Worm (Caenorhabditis elegans) whole organism, late embryonic: ENCODE results near the gene exc-12.
A peak's percentile ranks its signal among the peaks of the same experiment; 100 is the strongest.

ENCODE experiments used
- C38D4.7 ChIP-seq: fragments of 200-800 bp; sonication (Bioruptor generic); optimal IDR thresholded peaks from 2 replicates; lab custom pipeline; 2018; ENCODE audit warnings: mild to moderate bottlenecking, missing genetic modification characterization, moderate library complexity, missing compliant biosample characterization
- F13H6.1 ChIP-seq: sonication (generic microtip); optimal IDR thresholded peaks from 2 replicates; lab custom pipeline; 2016; ENCODE audit warnings: missing genetic modification characterization, missing compliant biosample characterization
- ama-1 ChIP-seq: fragments of 150-350 bp; optimal IDR thresholded peaks from 2 replicates; lab custom pipeline; 2014
- dve-1 ChIP-seq: sonication (generic microtip); optimal IDR thresholded peaks from 2 replicates; lab custom pipeline; 2017; ENCODE audit warnings: antibody characterized with exemption, mild to moderate bottlenecking, missing genetic modification characterization, missing compliant biosample characterization
- nfya-1 ChIP-seq: sonication (generic microtip); optimal IDR thresholded peaks from 2 replicates; lab custom pipeline; 2017; ENCODE audit warnings: missing genetic modification characterization, mild to moderate bottlenecking, missing compliant biosample characterization, antibody characterized with exemption, moderate library complexity
- nhr-11 ChIP-seq: fragments of 150-350 bp; optimal IDR thresholded peaks from 2 replicates; lab custom pipeline; 2014; ENCODE audit warnings: missing biosample characterization, missing genetic modification characterization
- pax-1 ChIP-seq: fragments of 150-350 bp; optimal IDR thresholded peaks from 2 replicates; lab custom pipeline; 2014; ENCODE audit warnings: missing biosample characterization, missing genetic modification characterization
- pha-4 ChIP-seq: fragments of 150-350 bp; optimal IDR thresholded peaks from 2 replicates; lab custom pipeline; 2018; ENCODE audit warnings: missing biosample characterization, missing genetic modification reagents, missing genetic modification characterization
- rnt-1 ChIP-seq: sonication (generic microtip); optimal IDR thresholded peaks from 2 replicates; lab custom pipeline; 2016; ENCODE audit warnings: missing genetic modification characterization, missing compliant biosample characterization

- no peak for TF ChIP-seq F13H6.1 (tag; lab: Kevin White, UChicago)
- no peak for TF ChIP-seq nhr-11
- TF ChIP-seq ama-1 (lab: Kevin White, UChicago): no peak
- no peak for TF ChIP-seq pax-1 (tag; lab: Kevin White, UChicago)
- no peak for TF ChIP-seq pha-4 (tag; lab: Kevin White, UChicago)
- no peak for TF ChIP-seq dve-1
- no peak for TF ChIP-seq rnt-1 (tag; lab: Kevin White, UChicago)
- TF ChIP-seq nfya-1 (tag; lab: Kevin White, UChicago): peak; percentile 51
- no peak for TF ChIP-seq C38D4.7 (GFP tag; lab: Kevin White, UChicago)
These were observed 5.3 kb downstream of the exc-12 start, which contains the start of gene aldo-1 for ce11 chrIII:13564929-13565328.
